Fruit fly (Drosophila melanogaster) whole organism, embryonic: ENCODE measurements around the gene Ir40a.

Source experiments
- B-H1 ChIP-seq: fragments of 200-800 bp; sonication (Bioruptor generic); IDR thresholded peaks from 3 replicates; pipeline ENCODE4 v1.3.6; 2022; ENCODE audit warnings: missing biosample characterization, missing genetic modification characterization
- BEAF-32 ChIP-seq: fragments of 200-800 bp; sonication (Bioruptor generic); optimal IDR thresholded peaks from 3 replicates; lab custom pipeline; 2017; ENCODE audit warnings: missing biosample characterization, missing genetic modification characterization, mild to moderate bottlenecking, moderate library complexity, missing genetic modification reagents
- Bgb ChIP-seq: fragments of 200-800 bp; sonication (Bioruptor generic); IDR thresholded peaks from 2 replicates; pipeline ENCODE4 v1.3.6; 2022; ENCODE audit warnings: missing biosample characterization, missing genetic modification characterization; ENCODE audit not compliant: partially characterized antibody
- CG10565 ChIP-seq: fragments of 200-800 bp; sonication (Bioruptor generic); optimal IDR thresholded peaks from 3 replicates; lab custom pipeline; 2016; ENCODE audit warnings: missing biosample characterization, mild to moderate bottlenecking, missing genetic modification characterization
- CG10979 ChIP-seq: fragments of 200-800 bp; sonication (Bioruptor generic); optimal IDR thresholded peaks from 2 replicates; lab custom pipeline; 2018; ENCODE audit warnings: missing biosample characterization, mild to moderate bottlenecking, missing genetic modification characterization, moderate library complexity
- CG11560 ChIP-seq: fragments of 200-800 bp; sonication (Bioruptor generic); IDR thresholded peaks from 3 replicates; pipeline ENCODE4 v1.3.6; 2022; ENCODE audit warnings: missing biosample characterization, missing genetic modification characterization
- CG12071 ChIP-seq: fragments of 200-800 bp; sonication (Bioruptor generic); optimal IDR thresholded peaks from 3 replicates; lab custom pipeline; 2018; ENCODE audit warnings: missing biosample characterization, mild to moderate bottlenecking, missing genetic modification characterization
- CG13123 ChIP-seq: fragments of 200-800 bp; sonication (Bioruptor generic); optimal IDR thresholded peaks from 2 replicates; lab custom pipeline; 2016; ENCODE audit warnings: missing biosample characterization, missing genetic modification characterization
- CG13287 ChIP-seq: fragments of 200-800 bp; sonication (Bioruptor generic); IDR thresholded peaks from 2 replicates; pipeline ENCODE4 v1.3.6; 2022; ENCODE audit warnings: missing biosample characterization, missing genetic modification characterization; ENCODE audit not compliant: partially characterized antibody
- CG14667 ChIP-seq: fragments of 200-800 bp; sonication (Bioruptor generic); IDR thresholded peaks from 2 replicates; pipeline ENCODE4 v1.3.6; 2022; ENCODE audit warnings: missing biosample characterization, missing genetic modification characterization
- CG1603 ChIP-seq: fragments of 200-800 bp; sonication (Bioruptor generic); optimal IDR thresholded peaks from 2 replicates; lab custom pipeline; 2019; ENCODE audit warnings: missing biosample characterization, mild to moderate bottlenecking, missing genetic modification characterization, moderate library complexity
- CG17829 ChIP-seq: fragments of 200-800 bp; optimal IDR thresholded peaks from 2 replicates; lab custom pipeline; 2019; ENCODE audit warnings: missing biosample characterization, mild to moderate bottlenecking, missing genetic modification characterization, moderate library complexity
- CG17912 ChIP-seq: fragments of 200-800 bp; sonication (Bioruptor generic); optimal IDR thresholded peaks from 2 replicates; lab custom pipeline; 2018; ENCODE audit warnings: missing biosample characterization, mild to moderate bottlenecking, missing genetic modification characterization
- CG1792 ChIP-seq: fragments of 200-800 bp; sonication (Bioruptor generic); optimal IDR thresholded peaks from 2 replicates; lab custom pipeline; 2016; ENCODE audit warnings: missing biosample characterization, missing genetic modification characterization
- CG2199 ChIP-seq: fragments of 200-800 bp; sonication (Bioruptor generic); IDR thresholded peaks from 3 replicates; pipeline ENCODE4 v1.3.6; 2022; ENCODE audit warnings: missing biosample characterization, missing genetic modification characterization
- CG2712 ChIP-seq: fragments of 200-800 bp; optimal IDR thresholded peaks from 3 replicates; lab custom pipeline; 2019; ENCODE audit warnings: missing biosample characterization, mild to moderate bottlenecking, missing genetic modification characterization, moderate library complexity
- CG3163 ChIP-seq: fragments of 200-800 bp; sonication (Bioruptor generic); optimal IDR thresholded peaks from 3 replicates; lab custom pipeline; 2016; ENCODE audit warnings: missing biosample characterization, missing genetic modification characterization
- CG3281 ChIP-seq: fragments of 200-800 bp; sonication (Bioruptor generic); optimal IDR thresholded peaks from 3 replicates; lab custom pipeline; 2017; ENCODE audit warnings: missing biosample characterization, mild to moderate bottlenecking, missing genetic modification characterization
- CG34224 ChIP-seq: fragments of 200-800 bp; sonication (Bioruptor generic); IDR thresholded peaks from 3 replicates; pipeline ENCODE4 v1.3.6; 2022; ENCODE audit warnings: missing biosample characterization, missing genetic modification characterization; ENCODE audit not compliant: partially characterized antibody
- CG34376 ChIP-seq: fragments of 200-800 bp; sonication (Bioruptor generic); optimal IDR thresholded peaks from 2 replicates; lab custom pipeline; 2018; ENCODE audit warnings: missing biosample characterization, mild to moderate bottlenecking, missing genetic modification characterization
- CG4854 ChIP-seq: fragments of 200-800 bp; sonication (Bioruptor generic); optimal IDR thresholded peaks from 2 replicates; lab custom pipeline; 2016; ENCODE audit warnings: missing biosample characterization, missing genetic modification characterization, inconsistent platforms
- CG9609 ChIP-seq: fragments of 200-800 bp; sonication (Bioruptor generic); optimal IDR thresholded peaks from 3 replicates; lab custom pipeline; 2016; ENCODE audit warnings: missing biosample characterization, missing genetic modification characterization
- Dip3 ChIP-seq: fragments of 200-800 bp; sonication (Bioruptor generic); optimal IDR thresholded peaks from 3 replicates; lab custom pipeline; 2016; ENCODE audit warnings: missing biosample characterization, missing genetic modification characterization
- Doc3 ChIP-seq: fragments of 200-800 bp; sonication (Bioruptor generic); IDR thresholded peaks from 3 replicates; pipeline ENCODE4 v1.3.6; 2022; ENCODE audit warnings: missing biosample characterization, missing genetic modification characterization; ENCODE audit not compliant: partially characterized antibody
- Fer2 ChIP-seq: fragments of 200-800 bp; sonication (Bioruptor generic); optimal IDR thresholded peaks from 2 replicates; lab custom pipeline; 2018; ENCODE audit warnings: missing biosample characterization, mild to moderate bottlenecking, missing genetic modification characterization, moderate library complexity
- HmgD ChIP-seq: fragments of 200-800 bp; sonication (Bioruptor generic); optimal IDR thresholded peaks from 3 replicates; lab custom pipeline; 2016; ENCODE audit warnings: missing biosample characterization, missing genetic modification characterization
- MESR4 ChIP-seq: fragments of 200-800 bp; sonication (Bioruptor generic); optimal IDR thresholded peaks from 2 replicates; lab custom pipeline; 2018; ENCODE audit warnings: missing biosample characterization, mild to moderate bottlenecking, missing genetic modification characterization, moderate library complexity
- MTF-1 ChIP-seq: fragments of 200-800 bp; sonication (Bioruptor generic); optimal IDR thresholded peaks from 2 replicates; lab custom pipeline; 2018; ENCODE audit warnings: missing biosample characterization, mild to moderate bottlenecking, missing genetic modification characterization, borderline replicate concordance
- Ravus ChIP-seq: fragments of 200-800 bp; sonication (Bioruptor generic); IDR thresholded peaks from 2 replicates; pipeline ENCODE4 v1.3.6; 2022; ENCODE audit warnings: missing biosample characterization, missing genetic modification characterization
- Side ChIP-seq: fragments of 200-800 bp; sonication (Bioruptor generic); optimal IDR thresholded peaks from 2 replicates; lab custom pipeline; 2016; ENCODE audit warnings: missing biosample characterization, missing genetic modification characterization
- Sox102F ChIP-seq: fragments of 200-800 bp; sonication (Bioruptor generic); optimal IDR thresholded peaks from 2 replicates; lab custom pipeline; 2018; ENCODE audit warnings: missing biosample characterization, mild to moderate bottlenecking, missing genetic modification characterization, moderate library complexity
- Ssrp ChIP-seq: fragments of 200-800 bp; sonication (Bioruptor generic); optimal IDR thresholded peaks from 2 replicates; lab custom pipeline; 2018; ENCODE audit warnings: missing biosample characterization, mild to moderate bottlenecking, missing genetic modification characterization, moderate library complexity
- ab ChIP-seq: fragments of 200-800 bp; sonication (Bioruptor generic); optimal IDR thresholded peaks from 2 replicates; lab custom pipeline; 2016; ENCODE audit warnings: missing biosample characterization, missing genetic modification characterization
- bsh ChIP-seq, 2 experiments: fragments of 200-800 bp; sonication (Bioruptor generic); optimal IDR thresholded peaks; 2 replicates each; lab custom pipeline; 2017 to 2018; ENCODE audit warnings: mild to moderate bottlenecking in 2 of 2, missing biosample characterization in 2 of 2, missing genetic modification characterization in 2 of 2, moderate library complexity in 1 of 2
- cato ChIP-seq: fragments of 200-800 bp; sonication (Bioruptor generic); optimal IDR thresholded peaks from 2 replicates; lab custom pipeline; 2016; ENCODE audit warnings: missing biosample characterization, missing genetic modification characterization, borderline replicate concordance
- cg ChIP-seq: fragments of 200-800 bp; sonication (Bioruptor generic); optimal IDR thresholded peaks from 3 replicates; lab custom pipeline; 2019; ENCODE audit warnings: missing biosample characterization, mild to moderate bottlenecking, missing genetic modification characterization, moderate library complexity
- eve ChIP-seq, 2 experiments: fragments of >200 bp; optimal IDR thresholded peaks; 2 replicates each; lab custom pipeline; 2017; ENCODE audit warnings: missing biosample characterization in 2 of 2, missing genetic modification characterization in 2 of 2
- eyg ChIP-seq: fragments of 200-800 bp; sonication (Bioruptor generic); optimal IDR thresholded peaks from 3 replicates; lab custom pipeline; 2016; ENCODE audit warnings: missing biosample characterization, missing genetic modification characterization
- fu2 ChIP-seq: fragments of 200-800 bp; sonication (Bioruptor generic); optimal IDR thresholded peaks from 2 replicates; lab custom pipeline; 2016; ENCODE audit warnings: missing biosample characterization, missing genetic modification characterization
- jing ChIP-seq: fragments of 200-800 bp; sonication (Bioruptor generic); optimal IDR thresholded peaks from 2 replicates; lab custom pipeline; 2018; ENCODE audit warnings: missing biosample characterization, mild to moderate bottlenecking, missing genetic modification characterization
- lab ChIP-seq: fragments of 200-800 bp; sonication (Bioruptor generic); optimal IDR thresholded peaks from 3 replicates; lab custom pipeline; 2017; ENCODE audit warnings: missing biosample characterization, missing genetic modification characterization, mild to moderate bottlenecking, moderate library complexity, missing genetic modification reagents
- lbe ChIP-seq: fragments of 200-800 bp; sonication (Bioruptor generic); optimal IDR thresholded peaks from 2 replicates; lab custom pipeline; 2016; ENCODE audit warnings: missing biosample characterization, mild to moderate bottlenecking, missing genetic modification characterization
- lilli ChIP-seq: fragments of 200-800 bp; sonication (Bioruptor generic); optimal IDR thresholded peaks from 3 replicates; lab custom pipeline; 2016; ENCODE audit warnings: missing biosample characterization, missing genetic modification characterization
- mld ChIP-seq: fragments of 200-800 bp; sonication (Bioruptor generic); IDR thresholded peaks from 3 replicates; pipeline ENCODE4 v1.3.6; 2022; ENCODE audit warnings: missing biosample characterization, missing genetic modification characterization; ENCODE audit not compliant: partially characterized antibody
- nom ChIP-seq: fragments of 200-800 bp; sonication (Bioruptor generic); optimal IDR thresholded peaks from 2 replicates; lab custom pipeline; 2017; ENCODE audit warnings: missing biosample characterization, missing genetic modification characterization, mild to moderate bottlenecking, moderate library complexity, missing genetic modification reagents
- pzg ChIP-seq: fragments of 200-800 bp; sonication (Bioruptor generic); optimal IDR thresholded peaks from 3 replicates; lab custom pipeline; 2018; ENCODE audit warnings: missing biosample characterization, mild to moderate bottlenecking, missing genetic modification characterization, moderate library complexity
- row ChIP-seq: fragments of 200-800 bp; sonication (Bioruptor generic); IDR thresholded peaks from 3 replicates; pipeline ENCODE4 v1.3.6; 2022; ENCODE audit warnings: missing biosample characterization, missing genetic modification characterization
- slp2 ChIP-seq: fragments of 200-800 bp; sonication (Bioruptor generic); optimal IDR thresholded peaks from 2 replicates; lab custom pipeline; 2016; ENCODE audit warnings: missing biosample characterization, missing genetic modification characterization
- stwl ChIP-seq: fragments of 200-800 bp; sonication (Bioruptor generic); optimal IDR thresholded peaks from 3 replicates; lab custom pipeline; 2018; ENCODE audit warnings: missing biosample characterization, mild to moderate bottlenecking, missing genetic modification characterization, moderate library complexity
- zfh2 ChIP-seq: fragments of 200-800 bp; sonication (Bioruptor generic); optimal IDR thresholded peaks from 2 replicates; lab custom pipeline; 2016; ENCODE audit warnings: missing biosample characterization, missing genetic modification characterization

The Ir40a gene

dm6 chr2L:22169044-22169515, 45.1 kb downstream of the Ir40a start, which contains the start of gene Clamp (continued):
- TF ChIP-seq Doc3 (GFP tag; lab: Robert Waterston, UW) (no peak), slp2 (GFP tag; lab: Kevin White, UChicago) (peak; percentile 9), BEAF-32 (peak; percentile 40), CG3163 (GFP tag; lab: Kevin White, UChicago) (no peak), Ravus (GFP tag; lab: Robert Waterston, UW) (no peak), CG13123 (no peak), CG4854 (GFP tag; lab: Kevin White, UChicago) (no peak), cato (no peak), CG17912 (GFP tag; lab: Kevin White, UChicago) (no peak), CG13287 (no peak), CG11560 (no peak), Dip3 (GFP tag; lab: Kevin White, UChicago) (no peak), bsh (GFP tag; optimal IDR thresholded peaks at IDR 0.05; lab: Kevin White, UChicago) (no peak), jing (GFP tag; lab: Kevin White, UChicago) (no peak), mld (no peak), CG3281 (no peak), ab (no peak), CG17829 (tag; lab: Kevin White, UChicago) (peak; percentile 20), Fer2 (tag; lab: Kevin White, UChicago) (no peak), CG10565 (no peak), B-H1 (GFP tag; lab: Robert Waterston, UW) (no peak), Ssrp (tag; lab: Kevin White, UChicago) (no peak), MTF-1 (GFP tag; lab: Kevin White, UChicago) (no peak), CG12071 (GFP tag; lab: Kevin White, UChicago) (no peak)

- no peak for TF ChIP-seq lab (GFP tag; lab: Kevin White, UChicago)
- peak; percentile 39 for TF ChIP-seq fu2 (GFP tag; lab: Kevin White, UChicago)
- peak in 1 of 2 experiments; percentile 85 for TF ChIP-seq eve (GFP tag; optimal IDR thresholded peaks at IDR 0.05; lab: Kevin White, UChicago)
- peak; percentile 33 for TF ChIP-seq HmgD
- peak; percentile 26 for TF ChIP-seq CG1792 (GFP tag; lab: Kevin White, UChicago)
- peak; percentile 9; the same call in 1 of the 2 replicates for TF ChIP-seq Bgb (GFP tag; lab: Robert Waterston, UW)
- TF ChIP-seq lbe (GFP tag; lab: Kevin White, UChicago), result peak; percentile 45
- no peak for TF ChIP-seq row (GFP tag; lab: Robert Waterston, UW)
- no peak for TF ChIP-seq CG10979 (tag; lab: Kevin White, UChicago)
- no peak for TF ChIP-seq eyg
- peak; percentile 62 for TF ChIP-seq stwl (tag; lab: Kevin White, UChicago)
- TF ChIP-seq CG2199 (GFP tag; lab: Robert Waterston, UW), result no peak
- TF ChIP-seq nom, result peak; percentile 10
- TF ChIP-seq MESR4 (GFP tag; lab: Kevin White, UChicago), result peak; percentile 90
- peak; percentile 30 for TF ChIP-seq zfh2
- no peak for TF ChIP-seq CG14667 (GFP tag; lab: Robert Waterston, UW)
- TF ChIP-seq Side (GFP tag; lab: Kevin White, UChicago), result peak; percentile 56
- peak; percentile 5 for TF ChIP-seq CG9609 (GFP tag; lab: Kevin White, UChicago)
- TF ChIP-seq cg (GFP tag; lab: Kevin White, UChicago), result no peak
- TF ChIP-seq lilli (GFP tag; lab: Kevin White, UChicago), result peak; percentile 31
- peak; percentile 6 for TF ChIP-seq CG3281
- peak; percentile 44 for TF ChIP-seq CG34376
- peak; percentile 31; the same call in 1 of the 3 replicates for TF ChIP-seq CG34224
- peak; percentile 28 for TF ChIP-seq pzg (GFP tag; lab: Kevin White, UChicago)
- no peak for TF ChIP-seq Sox102F (GFP tag; lab: Kevin White, UChicago)
- peak; percentile 4 for TF ChIP-seq CG1603
- peak; percentile 13 for TF ChIP-seq CG2712
Measured at dm6 chr2L:22168559-22169027, 45.6 kb downstream of the Ir40a start.
